Fruit fly (Drosophila melanogaster): Measurements from ENCODE around the gene COX5A.

Gene COX5A

DNA sequence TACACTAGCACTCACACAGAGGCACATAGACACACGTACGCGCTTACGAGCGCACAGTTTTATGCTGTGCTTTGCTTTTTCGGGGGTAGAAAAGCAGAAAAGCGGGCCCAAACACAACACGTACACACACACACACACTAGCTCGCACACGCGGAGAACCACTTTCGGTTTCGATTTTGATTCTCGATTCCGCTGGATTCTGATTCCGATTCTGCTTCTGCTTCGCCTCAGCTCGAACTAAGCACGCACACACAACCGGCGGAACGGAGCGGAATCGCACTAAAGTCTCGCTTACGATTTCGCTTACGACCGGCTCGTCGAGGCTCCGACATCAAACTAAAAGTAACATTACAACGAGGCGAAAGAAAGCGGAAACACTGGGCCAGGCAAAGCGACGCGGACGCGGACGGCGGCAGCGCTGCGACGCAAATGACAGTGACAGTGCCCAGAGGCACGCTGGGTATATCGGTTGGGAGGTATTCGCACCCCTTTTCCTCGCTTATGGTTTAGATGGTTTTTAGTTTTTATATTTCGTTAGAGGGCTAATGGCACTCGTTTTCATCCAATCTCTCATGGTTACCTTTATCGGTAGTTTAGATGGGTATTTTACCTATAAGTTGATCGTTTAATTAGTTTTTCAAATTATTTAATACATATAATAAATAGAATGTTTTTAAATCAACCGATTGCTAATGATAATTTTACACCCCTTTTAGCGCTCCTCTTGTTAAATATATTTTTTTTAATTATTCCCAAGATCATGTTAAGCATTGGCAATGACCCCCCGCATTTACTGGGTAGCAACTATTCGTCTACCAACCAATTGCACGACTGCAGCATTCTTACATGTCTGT, 40.9 kb upstream of the COX5A start (continued):
- TF ChIP-seq luna (GFP tag; optimal IDR thresholded peaks at IDR 0.05): peak; percentile 22
- peak; percentile 99 for TF ChIP-seq D19B (GFP tag; optimal IDR thresholded peaks at IDR 0.05)
- TF ChIP-seq CG32532 (GFP tag; IDR thresholded peaks at IDR 0.05): peak; percentile 40; the same call in 1 of the 2 replicates
- TF ChIP-seq Med (GFP tag): peak; percentile 94
- TF ChIP-seq jumu (GFP tag; optimal IDR thresholded peaks at IDR 0.05): peak; percentile 45
- peak; percentile 43 for TF ChIP-seq CG8089 (GFP tag; optimal IDR thresholded peaks at IDR 0.05)
- peak; percentile 25 for TF ChIP-seq CrebB (tag; optimal IDR thresholded peaks at IDR 0.05)
- TF ChIP-seq Doc3 (GFP tag; IDR thresholded peaks at IDR 0.05; ENCODE audit: partially characterized antibody): no peak
- peak; percentile 52 for TF ChIP-seq CG13624 (GFP tag; optimal IDR thresholded peaks at IDR 0.05)
- no peak for TF ChIP-seq dan (GFP tag; IDR thresholded peaks at IDR 0.05)
- TF ChIP-seq Dbx (GFP tag; IDR thresholded peaks at IDR 0.05): peak; percentile 59; the same call in 2 of the 3 replicates
- peak; percentile 37 for TF ChIP-seq CG18011 (GFP tag; optimal IDR thresholded peaks at IDR 0.05)
- TF ChIP-seq CG15479 (GFP tag; optimal IDR thresholded peaks at IDR 0.05): no peak
- no peak for TF ChIP-seq CG43689 (GFP tag; IDR thresholded peaks at IDR 0.05)
- TF ChIP-seq CG34376 (GFP tag; optimal IDR thresholded peaks at IDR 0.05): peak; percentile 45
- TF ChIP-seq CG33213 (GFP tag; optimal IDR thresholded peaks at IDR 0.05): peak; percentile 58
- TF ChIP-seq Gsc (GFP tag; IDR thresholded peaks at IDR 0.05): peak; percentile 33; the same call in 1 of the 2 replicates
- 0 out of 3 replicates have a peak, but pooled peaks have one; percentile 25 for TF ChIP-seq CG6175 (GFP tag; IDR thresholded peaks at IDR 0.05)
- peak; percentile 71; the same call in 2 of the 3 replicates for TF ChIP-seq CG11456 (GFP tag; IDR thresholded peaks at IDR 0.05)
- peak; percentile 15 for TF ChIP-seq caup (GFP tag; optimal IDR thresholded peaks at IDR 0.05; ENCODE audit: severe bottlenecking)
- peak; percentile 32; the same call in 1 of the 2 replicates for TF ChIP-seq CG13287 (GFP tag; IDR thresholded peaks at IDR 0.05; ENCODE audit: partially characterized antibody)
- peak; percentile 74 for TF ChIP-seq CG6813 (GFP tag; optimal IDR thresholded peaks at IDR 0.05)
- peak; percentile 65 for TF ChIP-seq CG3163 (GFP tag; optimal IDR thresholded peaks at IDR 0.05)
- TF ChIP-seq ERR (GFP tag; optimal IDR thresholded peaks at IDR 0.05): no peak
- no peak for TF ChIP-seq CG1832 (GFP tag; optimal IDR thresholded peaks at IDR 0.05)
- TF ChIP-seq CG9215 (GFP tag; IDR thresholded peaks at IDR 0.05): peak; percentile 55
- no peak; the same call in 1 of the 2 replicates for TF ChIP-seq CG10321 (GFP tag; IDR thresholded peaks at IDR 0.05)
- peak in 1 of 2 experiments; percentile 86 for TF ChIP-seq pan (optimal IDR thresholded peaks at IDR 0.05)
- peak in 1 of 2 experiments; percentile 84 for TF ChIP-seq pan (GFP tag; optimal IDR thresholded peaks at IDR 0.05 in 1 of 2, IDR thresholded peaks at IDR 0.05 in 1 of 2)
- TF ChIP-seq bbx (GFP tag; IDR thresholded peaks at IDR 0.05; ENCODE audit: partially characterized antibody): peak; percentile 67
- TF ChIP-seq Oaz (GFP tag; IDR thresholded peaks at IDR 0.05): no peak
- TF ChIP-seq CG16813 (GFP tag; IDR thresholded peaks at IDR 0.05; ENCODE audit: partially characterized antibody): 0 out of 3 replicates have a peak, but pooled peaks have one; percentile 41
- peak; percentile 37; the same call in 1 of the 3 replicates for TF ChIP-seq CG7963 (GFP tag; IDR thresholded peaks at IDR 0.05; ENCODE audit: partially characterized antibody)
- peak; percentile 76 for TF ChIP-seq odd (GFP tag; optimal IDR thresholded peaks at IDR 0.05)
- TF ChIP-seq CG9727 (GFP tag; optimal IDR thresholded peaks at IDR 0.05): peak; percentile 87
- no peak for TF ChIP-seq ro (GFP tag; IDR thresholded peaks at IDR 0.05)
- TF ChIP-seq sens (GFP tag): peak; percentile 94
- peak; percentile 14 for TF ChIP-seq CG3838 (GFP tag; optimal IDR thresholded peaks at IDR 0.05)
- TF ChIP-seq eve (GFP tag; optimal IDR thresholded peaks at IDR 0.05): peak in 1 of 2 experiments; percentile 94
- TF ChIP-seq MESR4 (GFP tag; optimal IDR thresholded peaks at IDR 0.05): peak; percentile 14
- TF ChIP-seq CG17361 (GFP tag; IDR thresholded peaks at IDR 0.05): peak; percentile 85
- peak; percentile 44 for TF ChIP-seq CG8388 (GFP tag; optimal IDR thresholded peaks at IDR 0.05)
- peak; percentile 58 for TF ChIP-seq Abd-B (GFP tag; optimal IDR thresholded peaks at IDR 0.05)
- peak; percentile 69 for TF ChIP-seq CG14710 (tag; optimal IDR thresholded peaks at IDR 0.05)
- TF ChIP-seq H2.0 (GFP tag; IDR thresholded peaks at IDR 0.05): peak; percentile 34
- peak; percentile 77 for TF ChIP-seq sd (tag; optimal IDR thresholded peaks at IDR 0.05)
- 0 out of 2 replicates have a peak, but pooled peaks have one; percentile 26 for TF ChIP-seq vvl (GFP tag; IDR thresholded peaks at IDR 0.05)
- peak; percentile 67 for TF ChIP-seq CG8924 (tag; optimal IDR thresholded peaks at IDR 0.05)

Measured in whole organism, embryonic.